Worm (Caenorhabditis elegans) whole organism, L1 larva: ENCODE measurements around the gene K01A6.6.
A peak's percentile ranks its signal among the peaks of the same experiment; 100 is the strongest.

ENCODE experiments used
- C16A3.4 ChIP-seq: fragments of 150-350 bp; optimal IDR thresholded peaks from 2 replicates; lab custom pipeline; 2014; ENCODE audit warnings: missing biosample characterization, missing genetic modification characterization
- F16B12.6 ChIP-seq: fragments of 150-350 bp; optimal IDR thresholded peaks from 2 replicates; lab custom pipeline; 2014; ENCODE audit warnings: missing biosample characterization, missing genetic modification characterization
- blmp-1 ChIP-seq: fragments of 150-350 bp; optimal IDR thresholded peaks from 2 replicates; lab custom pipeline; 2014; ENCODE audit warnings: missing biosample characterization, missing genetic modification characterization
- ceh-82 ChIP-seq, 3 experiments: fragments of 150-350 bp in 1 of 3; sonication (generic microtip) in 2 of 3; optimal IDR thresholded peaks; 2 replicates each; lab custom pipeline; 2014 to 2017; ENCODE audit warnings: missing biosample characterization in 3 of 3, missing genetic modification characterization in 3 of 3
- ces-1 ChIP-seq: fragments of 150-350 bp; optimal IDR thresholded peaks from 2 replicates; lab custom pipeline; 2014; ENCODE audit warnings: missing biosample characterization, missing genetic modification reagents, missing genetic modification characterization
- dsc-1 ChIP-seq: sonication (generic microtip); optimal IDR thresholded peaks from 2 replicates; lab custom pipeline; 2016; ENCODE audit warnings: mild to moderate bottlenecking, missing genetic modification characterization, missing compliant biosample characterization
- efl-1 ChIP-seq, 4 experiments: fragments of 150-350 bp; optimal IDR thresholded peaks in 3 of 4; peaks in 1 of 4; 1 replicate in 1 of 4; 2 replicates in 3 of 4; lab custom pipeline; 2014; ENCODE audit warnings: missing biosample characterization in 2 of 4, missing genetic modification characterization in 2 of 4, missing genetic modification reagents in 2 of 4
- egl-27 ChIP-seq, 2 experiments: fragments of 150-350 bp in 1 of 2; sonication (generic microtip); optimal IDR thresholded peaks; 3 replicates each; lab custom pipeline; 2017 to 2018; ENCODE audit warnings: missing biosample characterization in 2 of 2, missing genetic modification characterization in 2 of 2, missing genetic modification reagents in 2 of 2
- elt-2 ChIP-seq: sonication (generic microtip); optimal IDR thresholded peaks from 2 replicates; lab custom pipeline; 2016; ENCODE audit warnings: missing genetic modification characterization, mild to moderate bottlenecking, inconsistent platforms, missing compliant biosample characterization, missing genetic modification reagents
- ets-5 ChIP-seq: fragments of 200-800 bp; sonication (Bioruptor generic); IDR thresholded peaks from 2 replicates; pipeline ENCODE4 v1.3.6; 2022; ENCODE audit warnings: missing genetic modification characterization, missing compliant biosample characterization
- fkh-10 ChIP-seq: sonication (generic microtip); optimal IDR thresholded peaks from 2 replicates; lab custom pipeline; 2017; ENCODE audit warnings: missing biosample characterization, missing genetic modification reagents, missing genetic modification characterization
- fkh-4 ChIP-seq: sonication (generic microtip); optimal IDR thresholded peaks from 2 replicates; lab custom pipeline; 2016; ENCODE audit warnings: missing compliant biosample characterization, missing genetic modification characterization, borderline replicate concordance
- fos-1 ChIP-seq: fragments of 150-350 bp; optimal IDR thresholded peaks from 2 replicates; lab custom pipeline; 2014; ENCODE audit warnings: missing biosample characterization, missing genetic modification characterization
- hlh-17 ChIP-seq: fragments of 200-800 bp; sonication (Bioruptor generic); optimal IDR thresholded peaks from 2 replicates; lab custom pipeline; 2018; ENCODE audit warnings: missing genetic modification characterization, mild to moderate bottlenecking, missing compliant biosample characterization, moderate library complexity, borderline replicate concordance
- irx-1 ChIP-seq: sonication (generic microtip); optimal IDR thresholded peaks from 2 replicates; lab custom pipeline; 2016; ENCODE audit warnings: missing genetic modification characterization, missing compliant biosample characterization
- jun-1 ChIP-seq: fragments of 150-350 bp; optimal IDR thresholded peaks from 2 replicates; lab custom pipeline; 2014; ENCODE audit warnings: missing biosample characterization, missing genetic modification reagents, missing genetic modification characterization
- lin-14 ChIP-seq: fragments of 200-800 bp; sonication (Bioruptor generic); optimal IDR thresholded peaks from 2 replicates; lab custom pipeline; 2018; ENCODE audit warnings: mild to moderate bottlenecking, missing genetic modification characterization, moderate library complexity, missing compliant biosample characterization
- lin-35 ChIP-seq, 2 experiments: fragments of 150-350 bp; optimal IDR thresholded peaks; 2 replicates each; lab custom pipeline; 2014; ENCODE audit warnings: missing biosample characterization in 2 of 2, missing genetic modification characterization in 2 of 2, missing genetic modification reagents in 2 of 2
- nhr-19 ChIP-seq: fragments of 200-800 bp; sonication (Bioruptor generic); conservative IDR thresholded peaks from 2 replicates; pipeline ENCODE4 v1.3.6; 2022; ENCODE audit warnings: missing genetic modification characterization, missing compliant biosample characterization
- nhr-20 ChIP-seq: sonication (generic microtip); optimal IDR thresholded peaks from 2 replicates; lab custom pipeline; 2016; ENCODE audit warnings: mild to moderate bottlenecking, missing genetic modification characterization, missing compliant biosample characterization
- nhr-28 ChIP-seq: fragments of 150-350 bp; optimal IDR thresholded peaks from 2 replicates; lab custom pipeline; 2014; ENCODE audit warnings: missing biosample characterization, missing genetic modification characterization
- pqm-1 ChIP-seq: sonication (generic microtip); optimal IDR thresholded peaks from 3 replicates; lab custom pipeline; 2017; ENCODE audit warnings: missing biosample characterization, missing genetic modification characterization
- rnt-1 ChIP-seq: sonication (generic microtip); optimal IDR thresholded peaks from 2 replicates; lab custom pipeline; 2016; ENCODE audit warnings: mild to moderate bottlenecking, missing genetic modification characterization, moderate library complexity, missing compliant biosample characterization
- snu-23 ChIP-seq: sonication (generic microtip); optimal IDR thresholded peaks from 2 replicates; lab custom pipeline; 2016; ENCODE audit warnings: missing genetic modification characterization, missing compliant biosample characterization
- tbx-2 ChIP-seq: sonication (generic microtip); optimal IDR thresholded peaks from 2 replicates; lab custom pipeline; 2016; ENCODE audit warnings: missing genetic modification characterization, missing compliant biosample characterization
- unc-62 ChIP-seq: fragments of 150-350 bp; optimal IDR thresholded peaks from 2 replicates; lab custom pipeline; 2014; ENCODE audit warnings: missing biosample characterization, missing genetic modification reagents, missing genetic modification characterization
- unc-86 ChIP-seq: sonication (generic microtip); optimal IDR thresholded peaks from 2 replicates; lab custom pipeline; 2016; ENCODE audit warnings: missing genetic modification characterization, missing compliant biosample characterization
- vab-15 ChIP-seq: sonication (generic microtip); optimal IDR thresholded peaks from 2 replicates; lab custom pipeline; 2017; ENCODE audit warnings: missing genotype, mild to moderate bottlenecking, missing genetic modification characterization, missing compliant biosample characterization
- xbp-1 ChIP-seq: sonication (generic microtip); optimal IDR thresholded peaks from 2 replicates; lab custom pipeline; 2016; ENCODE audit warnings: missing genetic modification characterization, missing compliant biosample characterization
- zag-1 ChIP-seq: fragments of 150-350 bp; optimal IDR thresholded peaks from 2 replicates; lab custom pipeline; 2014; ENCODE audit warnings: missing biosample characterization, missing genetic modification characterization
- ztf-11 ChIP-seq, 2 experiments: sonication (generic microtip); optimal IDR thresholded peaks; 2 replicates each; lab custom pipeline; 2016 to 2017; ENCODE audit warnings: missing genetic modification characterization in 2 of 2, missing biosample characterization in 1 of 2, missing compliant biosample characterization in 1 of 2
- ztf-4 ChIP-seq: fragments of 150-350 bp; optimal IDR thresholded peaks from 2 replicates; lab custom pipeline; 2014; ENCODE audit warnings: missing biosample characterization, missing genetic modification characterization

The K01A6.6 gene

DNA sequence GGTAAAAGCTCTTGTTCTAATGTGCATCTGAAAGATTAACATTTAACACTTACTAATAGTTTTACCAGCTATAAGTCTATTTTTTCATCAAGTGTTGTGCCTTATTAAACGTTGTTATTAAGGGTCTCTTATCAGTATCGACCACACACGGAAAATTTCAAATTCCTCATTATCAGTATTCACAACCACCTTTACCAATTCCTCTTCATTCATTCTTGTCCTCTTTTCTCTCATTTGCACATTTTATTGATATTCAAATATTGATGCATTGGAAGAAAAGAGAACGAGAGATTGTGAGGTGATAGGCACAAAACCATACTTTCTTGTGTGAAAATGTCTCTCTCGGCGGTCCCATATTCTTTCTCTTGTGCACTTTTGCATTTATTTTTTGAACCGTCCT is 13.2 kb upstream of the K01A6.6 start:
- TF ChIP-seq lin-35 (GFP tag; optimal IDR thresholded peaks at IDR 0.05; lab: Kevin White, UChicago) = peak in 1 of 2 experiments; percentile 7
- TF ChIP-seq ztf-11 (tag; optimal IDR thresholded peaks at IDR 0.05; lab: Kevin White, UChicago) = no peak
- peak; percentile 38 for TF ChIP-seq elt-2 (tag; lab: Kevin White, UChicago)

DNA sequence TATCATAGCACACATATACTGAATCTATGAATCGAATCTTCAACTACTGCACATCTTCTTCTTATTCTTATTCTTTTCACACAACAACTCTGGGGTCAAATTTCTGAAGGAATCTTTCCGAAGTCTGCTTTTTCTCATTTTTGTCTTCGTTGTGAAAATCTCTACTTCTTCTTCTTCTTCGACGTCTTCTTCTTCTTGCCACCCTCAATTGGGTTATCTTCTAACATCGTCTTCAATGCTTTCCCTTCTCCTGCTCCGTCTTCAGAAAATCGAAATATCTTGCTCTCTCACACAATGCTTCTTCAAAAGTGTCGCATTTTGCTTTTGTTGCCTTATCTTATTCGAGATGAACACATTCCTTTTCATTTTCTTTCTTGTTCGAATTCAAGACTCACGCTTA is 11.9 kb upstream of the K01A6.6 start:
- TF ChIP-seq ztf-4 (tag; lab: Kevin White, UChicago) (no peak), lin-14 (GFP tag; lab: Kevin White, UChicago) (peak; percentile 53), zag-1 (tag; lab: Kevin White, UChicago) (no peak), lin-35 (GFP tag; optimal IDR thresholded peaks at IDR 0.05; lab: Kevin White, UChicago) (no peak), ceh-82 (tag; optimal IDR thresholded peaks at IDR 0.05; lab: Kevin White, UChicago) (peak in 1 of 3 experiments; percentile 9), C16A3.4 (no peak), fkh-4 (tag; lab: Kevin White, UChicago) (no peak), hlh-17 (GFP tag; lab: Kevin White, UChicago) (no peak), fkh-10 (peak; percentile 19)

DNA sequence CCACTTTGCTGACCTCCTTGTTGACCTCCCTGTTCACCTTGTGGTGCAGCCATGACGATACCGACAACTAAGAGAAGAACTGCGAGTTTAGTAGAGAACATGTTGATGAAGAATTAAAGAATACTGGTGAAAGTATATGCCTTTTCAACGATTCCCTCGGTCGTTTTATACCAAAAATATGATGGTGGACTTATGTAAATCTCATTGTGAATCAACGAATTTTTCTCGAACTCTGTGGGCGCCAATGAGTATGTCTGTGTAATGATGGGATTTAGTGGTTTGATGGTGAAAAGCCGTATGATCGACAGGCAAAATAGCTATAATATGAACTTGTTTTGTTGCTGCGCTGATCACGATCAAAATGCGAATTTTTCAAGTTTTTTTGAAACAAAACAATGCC is 2.1 kb downstream of the K01A6.6 start, which contains the start of gene K01A6.8:
K01A6.8 (minus strand) TSS at position 101 of the 400 bp plus-strand sequence.
- TF ChIP-seq efl-1 (optimal IDR thresholded peaks at IDR 0.05; lab: Kevin White, UChicago) (no peak), efl-1 (GFP tag; optimal IDR thresholded peaks at IDR 0.05 in 1 of 2; lab: Kevin White, UChicago) (peak in 1 of 2 experiments; percentile 32), egl-27 (tag; optimal IDR thresholded peaks at IDR 0.05; lab: Kevin White, UChicago) (no peak)

DNA sequence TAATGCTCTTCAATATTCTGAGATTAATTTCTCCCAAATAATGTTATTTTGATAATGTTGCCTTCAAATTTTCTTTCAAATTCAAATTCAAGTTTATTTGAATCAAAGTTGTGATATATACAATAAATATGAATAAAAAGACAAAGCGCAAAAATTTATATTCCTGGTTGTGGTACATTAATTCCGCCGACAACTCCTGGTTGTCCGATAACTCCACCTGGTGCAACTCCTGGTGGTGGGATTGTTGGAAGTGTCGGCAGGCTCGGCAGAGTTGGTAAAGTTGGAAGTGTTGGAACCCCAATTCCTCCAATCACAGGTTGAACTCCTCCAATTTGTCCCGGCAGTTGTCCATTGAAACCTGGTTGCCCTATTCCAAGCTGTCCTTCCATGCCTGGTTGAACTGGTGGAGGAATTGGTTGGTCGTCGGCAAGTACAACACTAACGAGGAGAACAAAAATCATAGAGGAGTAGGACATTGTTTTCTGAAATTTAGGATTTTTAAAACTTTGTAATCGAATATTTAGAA is 3.0 kb downstream of the K01A6.6 start, which contains the start of gene K01A6.7:
K01A6.7 (minus strand) TSS at position 476 of the 526 bp plus-strand sequence.
- TF ChIP-seq unc-86 (tag; lab: Kevin White, UChicago) = no peak
- no peak for TF ChIP-seq ces-1
- TF ChIP-seq jun-1 = no peak
- TF ChIP-seq vab-15 (tag; lab: Kevin White, UChicago) = no peak
- TF ChIP-seq nhr-19 (GFP tag; lab: Robert Waterston, UW) = no peak
- no peak for TF ChIP-seq tbx-2 (tag; lab: Kevin White, UChicago)
- no peak for TF ChIP-seq pqm-1 (tag; lab: Kevin White, UChicago)
- no peak for TF ChIP-seq blmp-1 (tag; lab: Kevin White, UChicago)
- no peak for TF ChIP-seq nhr-28 (tag; lab: Kevin White, UChicago)
- TF ChIP-seq dsc-1 (tag; lab: Kevin White, UChicago) = no peak

DNA sequence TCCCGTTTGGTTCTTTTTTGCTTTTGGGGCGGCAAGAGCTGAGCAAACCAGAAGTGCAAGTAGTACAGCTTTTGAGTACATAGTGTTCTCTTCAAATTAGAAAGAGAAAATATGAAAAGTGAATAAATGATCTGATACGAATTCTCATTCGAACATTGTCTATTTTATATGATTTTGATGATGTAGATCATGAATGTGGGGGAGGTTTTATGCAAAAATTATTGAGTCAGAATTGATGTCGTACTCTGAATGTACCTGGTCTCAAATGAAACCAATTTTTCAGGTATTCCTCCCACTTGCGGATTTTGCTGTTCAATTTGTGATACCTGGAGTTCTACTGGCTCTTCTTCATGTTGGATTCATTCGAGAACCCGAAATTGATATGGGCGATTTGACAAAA is 5.1 kb downstream of the K01A6.6 start, which contains the start of gene K01A6.4:
K01A6.4 (minus strand) TSS at position 101 of the 400 bp plus-strand sequence.
- TF ChIP-seq xbp-1 (tag; lab: Kevin White, UChicago) = no peak
- TF ChIP-seq ets-5 (GFP tag; lab: Robert Waterston, UW) = no peak
- TF ChIP-seq unc-86 (tag; lab: Kevin White, UChicago) = no peak
- TF ChIP-seq fos-1 = no peak
- no peak for TF ChIP-seq irx-1 (tag; lab: Kevin White, UChicago)
- TF ChIP-seq F16B12.6 (tag; lab: Kevin White, UChicago) = no peak

DNA sequence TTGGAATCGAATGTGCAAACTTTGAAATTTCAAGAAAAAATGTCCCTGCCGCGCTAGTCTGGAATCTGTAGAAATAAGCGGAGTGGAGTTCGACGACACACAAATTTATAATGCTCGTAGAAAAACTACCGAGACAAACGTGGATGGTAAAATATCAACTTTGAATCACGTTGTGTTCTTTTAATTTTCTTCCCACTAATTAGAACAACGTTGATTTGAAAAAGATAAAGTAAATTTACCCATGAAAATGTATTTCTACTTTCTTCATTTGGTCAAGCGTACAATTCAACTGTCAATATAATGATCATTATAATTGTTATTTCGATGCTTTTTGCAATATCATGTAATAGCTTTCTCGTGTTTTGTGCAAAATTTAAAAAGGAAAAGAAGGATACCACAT is 7.3 kb downstream of the K01A6.6 start, which contains the start of gene K01A6.5:
K01A6.5 (plus strand) TSS at position 301 of the 400 bp plus-strand sequence.
- TF ChIP-seq C16A3.4 (no peak), unc-62 (GFP tag; lab: Kevin White, UChicago) (no peak), efl-1 (optimal IDR thresholded peaks at IDR 0.05; lab: Kevin White, UChicago) (no peak), efl-1 (GFP tag; optimal IDR thresholded peaks at IDR 0.05 in 1 of 2; lab: Kevin White, UChicago) (no peak), nhr-20 (tag; lab: Kevin White, UChicago) (no peak), rnt-1 (tag; lab: Kevin White, UChicago) (no peak), snu-23 (GFP tag; lab: Kevin White, UChicago) (no peak), nhr-19 (GFP tag; lab: Robert Waterston, UW) (no peak)
